Worm (Caenorhabditis elegans) whole organism, L4/young adult: ENCODE data around the gene C29H12.6.

Source experiments
- W03F9.2 ChIP-seq: fragments of 150-350 bp; optimal IDR thresholded peaks from 2 replicates; lab custom pipeline; 2014; ENCODE audit warnings: missing biosample characterization, missing genetic modification characterization
- dao-5 ChIP-seq: sonication (generic microtip); optimal IDR thresholded peaks from 2 replicates; lab custom pipeline; 2016; ENCODE audit warnings: missing genotype, missing genetic modification characterization, moderate library complexity, missing compliant biosample characterization
- him-1 ChIP-seq: sonication (generic microtip); optimal IDR thresholded peaks from 2 replicates; lab custom pipeline; 2016; ENCODE audit warnings: missing genotype, missing genetic modification reagents, missing genetic modification characterization, missing compliant biosample characterization

Gene C29H12.6

DNA sequence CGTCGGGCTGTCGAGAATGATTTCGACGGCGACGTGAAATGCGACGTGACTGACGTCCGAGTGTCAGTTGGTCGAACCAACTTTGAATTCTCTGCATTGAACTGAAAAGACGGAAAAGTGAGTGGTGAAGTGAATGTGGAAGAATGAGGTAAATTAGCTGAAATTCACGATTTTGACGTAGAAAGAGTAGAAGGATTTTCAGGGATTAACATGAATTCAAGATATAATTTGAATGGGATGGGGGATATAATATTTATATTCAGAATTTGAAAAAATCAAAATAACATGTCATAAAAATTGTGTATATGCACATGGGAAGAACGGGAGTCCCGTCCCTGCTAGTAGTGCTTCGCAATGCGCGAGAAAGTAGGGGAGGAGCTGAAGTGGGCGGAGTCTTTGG lies at the start of gene C29H12.6:
Gene C29H12.6 (minus strand): TSS at position 101 of the 400 bp plus-strand sequence.
- TF ChIP-seq W03F9.2 (tag; lab: Kevin White, UChicago): no peak
- TF ChIP-seq dao-5: no peak
- no peak for TF ChIP-seq him-1 (tag; lab: Kevin White, UChicago)

DNA sequence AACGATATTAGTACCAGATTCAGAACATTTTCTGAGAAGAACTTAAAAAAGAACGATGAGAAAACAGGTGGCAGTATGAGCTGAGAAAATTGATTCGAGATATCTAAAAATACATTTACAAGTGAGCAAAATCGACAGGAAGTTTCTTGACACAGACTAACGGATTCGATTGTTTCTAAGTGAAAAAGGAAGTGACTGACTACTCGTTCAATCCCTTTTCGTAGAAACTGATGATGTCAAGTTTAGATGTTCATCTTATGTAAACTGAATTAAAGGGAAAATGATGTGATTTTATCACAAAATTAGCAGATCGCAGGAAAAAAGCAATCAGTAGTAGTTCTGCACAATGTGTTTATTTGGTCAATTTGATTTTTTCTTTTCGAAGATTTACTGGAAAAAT lies 47.1 kb upstream of the C29H12.6 start:
- TF ChIP-seq W03F9.2 (tag; lab: Kevin White, UChicago) (no peak), him-1 (tag; lab: Kevin White, UChicago) (no peak), dao-5 (no peak)

DNA sequence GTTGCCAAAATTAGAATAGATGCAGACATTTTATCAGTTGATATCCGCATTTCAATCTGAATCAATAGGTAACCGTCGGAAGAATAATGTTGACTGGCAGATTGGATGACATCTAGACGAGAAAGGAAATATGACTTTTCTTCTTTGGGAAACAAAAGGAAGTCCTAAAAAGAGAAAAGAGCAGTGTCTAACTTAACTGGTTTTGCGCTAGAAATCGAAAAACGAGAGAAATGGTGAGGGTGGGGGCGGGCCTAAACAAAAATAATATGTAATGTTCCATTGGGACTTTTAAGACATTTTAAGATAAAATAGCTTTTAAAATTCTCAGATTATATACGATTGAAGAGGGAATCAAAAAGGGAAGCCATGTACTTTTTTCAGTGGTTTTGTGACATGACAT lies 42.9 kb upstream of the C29H12.6 start, which contains the start of gene exp-1:
Gene exp-1 (minus strand): TSS at position 101 of the 400 bp plus-strand sequence.
- TF ChIP-seq dao-5: no peak
- TF ChIP-seq W03F9.2 (tag; lab: Kevin White, UChicago): no peak
- TF ChIP-seq him-1 (tag; lab: Kevin White, UChicago): no peak

DNA sequence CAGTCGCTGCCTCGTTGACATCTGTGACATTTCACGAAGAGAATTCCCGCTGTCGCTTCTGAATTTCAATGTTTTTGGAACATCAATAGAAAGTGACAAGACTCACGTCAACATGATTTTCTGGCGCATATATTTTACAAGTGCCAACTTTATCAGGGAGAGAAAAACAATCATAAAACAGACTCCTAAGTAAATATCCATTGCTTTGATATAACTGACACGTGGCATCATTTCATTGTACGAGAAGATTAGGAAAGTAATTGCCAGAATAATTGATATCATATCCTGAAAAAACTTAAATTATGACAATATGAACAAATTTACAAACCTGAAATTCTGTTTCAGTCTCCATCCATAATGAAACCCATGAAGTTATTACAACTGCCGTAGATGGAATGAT lies 40.0 kb upstream of the C29H12.6 start:
- no peak for TF ChIP-seq dao-5

DNA sequence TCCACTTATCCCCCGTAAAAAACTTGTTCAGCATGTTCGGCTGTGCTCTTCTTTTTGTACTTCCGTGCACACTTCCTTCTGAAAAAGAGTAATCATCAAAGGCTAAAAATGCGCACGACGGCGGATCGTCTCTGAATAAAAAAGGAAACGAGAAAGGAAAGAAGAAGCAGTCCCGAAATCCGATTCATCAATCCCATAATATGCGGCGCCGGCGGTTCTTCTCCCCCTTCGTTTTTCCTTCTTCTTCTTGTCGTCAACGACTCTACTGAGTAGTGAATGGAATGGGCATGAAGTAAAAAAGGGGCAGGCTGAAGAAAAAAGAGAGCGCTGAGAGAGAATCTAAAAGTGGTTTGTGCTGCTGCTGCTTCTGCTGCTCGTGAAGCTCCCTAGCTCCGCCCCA lies 31.4 kb upstream of the C29H12.6 start:
- TF ChIP-seq dao-5: no peak
- no peak for TF ChIP-seq W03F9.2 (tag; lab: Kevin White, UChicago)
- no peak for TF ChIP-seq him-1 (tag; lab: Kevin White, UChicago)

DNA sequence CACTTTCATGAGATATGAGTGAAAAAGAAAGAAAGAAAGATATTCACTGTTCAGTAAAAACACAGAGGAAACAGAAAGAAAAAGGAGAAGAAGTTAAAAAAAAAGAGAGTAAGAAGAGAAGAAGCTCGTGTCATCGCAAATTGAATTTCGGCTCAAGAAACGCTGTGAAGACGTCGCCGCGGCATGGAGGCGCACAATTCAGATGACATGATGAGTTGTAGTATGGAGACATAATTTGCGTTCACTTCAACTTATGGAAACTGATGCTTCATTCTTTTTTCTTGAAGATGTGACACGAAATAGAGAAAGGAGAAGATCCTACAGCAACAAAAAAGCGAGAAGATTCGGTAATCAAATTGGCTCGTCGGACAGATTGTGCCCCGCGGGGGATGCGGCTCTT lies 30.3 kb upstream of the C29H12.6 start:
- TF ChIP-seq W03F9.2 (tag; lab: Kevin White, UChicago) (no peak), him-1 (tag; lab: Kevin White, UChicago) (no peak), dao-5 (no peak)

DNA sequence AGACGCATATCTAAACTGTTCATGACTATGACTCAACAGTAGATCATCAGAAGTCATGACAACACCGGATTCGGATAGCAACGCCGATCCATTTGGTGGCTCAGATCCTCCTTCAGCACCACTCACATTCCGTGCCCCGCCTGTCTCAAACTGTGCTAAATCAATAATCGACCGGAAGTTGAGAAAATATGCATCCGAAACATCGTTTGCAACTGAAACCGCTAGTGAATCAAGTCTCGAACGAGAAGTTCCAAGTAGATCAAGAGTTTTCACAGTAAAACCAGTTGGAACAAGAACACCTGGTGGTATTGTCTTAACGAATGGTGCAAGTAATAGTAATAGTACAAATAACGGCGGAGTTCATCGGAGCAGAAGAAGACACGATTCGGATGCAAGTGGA lies 29.1 kb upstream of the C29H12.6 start:
- TF ChIP-seq dao-5 (no peak), him-1 (tag; lab: Kevin White, UChicago) (no peak), W03F9.2 (tag; lab: Kevin White, UChicago) (no peak)

DNA sequence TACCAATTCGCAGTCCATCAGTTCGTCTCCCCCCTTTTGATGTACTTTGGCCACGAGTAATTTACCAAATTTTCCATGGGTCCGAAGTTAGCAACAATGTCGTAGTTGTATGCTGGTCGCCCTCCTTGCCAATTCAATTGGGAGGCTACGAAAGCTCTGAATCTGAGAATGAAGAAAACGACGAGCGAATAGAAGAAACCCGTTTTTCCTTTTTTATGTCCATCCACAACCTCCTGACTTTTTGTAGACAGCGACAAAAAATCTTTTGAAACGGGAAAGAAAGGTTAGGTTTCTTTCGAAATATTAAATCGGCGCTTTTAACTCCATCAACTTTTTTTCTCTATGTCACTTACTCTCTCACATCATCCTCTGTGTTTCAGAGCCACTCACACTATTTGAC lies 24.5 kb upstream of the C29H12.6 start:
- no peak for TF ChIP-seq W03F9.2 (tag; lab: Kevin White, UChicago)
- TF ChIP-seq dao-5: no peak
- no peak for TF ChIP-seq him-1 (tag; lab: Kevin White, UChicago)

DNA sequence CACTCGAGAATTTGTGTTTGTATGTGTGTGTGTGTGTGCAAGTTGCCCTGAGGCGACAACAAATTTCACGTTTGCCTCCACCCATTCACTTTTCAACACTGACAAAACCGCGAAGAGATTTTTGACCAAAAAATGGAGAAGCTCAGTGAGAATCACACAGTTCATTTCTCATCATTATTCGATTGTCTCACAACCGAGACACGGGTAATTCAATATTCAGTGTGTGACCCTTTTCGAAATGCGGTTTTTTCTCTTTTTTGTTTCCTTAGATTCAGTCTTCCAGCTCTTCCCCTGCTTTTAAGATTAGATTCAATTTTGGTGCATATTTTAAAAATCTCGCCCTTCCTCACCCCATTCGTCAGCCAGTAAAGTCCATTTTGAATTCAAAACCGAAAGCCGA lies 21.4 kb upstream of the C29H12.6 start:
- TF ChIP-seq W03F9.2 (tag; lab: Kevin White, UChicago) (no peak), him-1 (tag; lab: Kevin White, UChicago) (no peak), dao-5 (no peak)

DNA sequence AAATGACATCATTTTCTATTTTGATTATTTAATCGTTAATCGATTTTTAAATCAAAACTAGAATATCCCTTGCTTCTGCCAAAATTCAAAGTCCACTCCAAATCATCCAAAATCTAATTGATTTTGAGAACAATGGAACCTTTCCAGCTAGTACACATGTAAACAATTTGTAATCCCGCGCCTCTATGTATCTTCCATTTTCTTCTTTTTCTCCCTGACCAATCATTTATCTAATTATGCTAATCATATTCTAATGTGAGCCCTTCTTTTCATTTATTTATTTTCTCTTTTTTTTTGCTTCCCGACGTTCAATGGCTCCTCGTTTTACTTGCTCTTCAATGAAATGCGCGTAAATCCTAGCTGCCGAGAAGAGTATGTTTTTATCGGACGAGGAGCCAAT lies 20.1 kb upstream of the C29H12.6 start:
- no peak for TF ChIP-seq W03F9.2 (tag; lab: Kevin White, UChicago)
- TF ChIP-seq dao-5: no peak
- TF ChIP-seq him-1 (tag; lab: Kevin White, UChicago): no peak

DNA sequence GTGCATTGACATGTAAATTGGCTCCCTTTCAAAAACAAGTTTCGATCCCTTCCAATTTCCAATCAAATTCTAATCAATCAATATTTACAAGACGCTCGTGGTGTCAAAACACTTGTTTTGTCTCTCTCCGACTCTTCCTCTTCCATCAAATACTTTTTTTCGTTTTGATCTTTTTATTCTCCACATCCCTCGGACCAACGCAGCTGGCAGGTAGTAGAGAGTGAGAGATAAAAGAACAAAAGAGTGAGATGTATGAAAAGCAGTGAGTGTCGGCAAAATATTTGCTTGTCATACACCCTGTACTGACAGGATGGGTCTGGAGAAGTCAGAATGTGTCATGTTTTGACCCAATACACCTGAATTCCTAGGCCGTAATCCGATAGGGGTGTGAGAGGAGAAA lies 18.6 kb upstream of the C29H12.6 start:
- TF ChIP-seq him-1 (tag; lab: Kevin White, UChicago) (no peak), dao-5 (no peak), W03F9.2 (tag; lab: Kevin White, UChicago) (no peak)

DNA sequence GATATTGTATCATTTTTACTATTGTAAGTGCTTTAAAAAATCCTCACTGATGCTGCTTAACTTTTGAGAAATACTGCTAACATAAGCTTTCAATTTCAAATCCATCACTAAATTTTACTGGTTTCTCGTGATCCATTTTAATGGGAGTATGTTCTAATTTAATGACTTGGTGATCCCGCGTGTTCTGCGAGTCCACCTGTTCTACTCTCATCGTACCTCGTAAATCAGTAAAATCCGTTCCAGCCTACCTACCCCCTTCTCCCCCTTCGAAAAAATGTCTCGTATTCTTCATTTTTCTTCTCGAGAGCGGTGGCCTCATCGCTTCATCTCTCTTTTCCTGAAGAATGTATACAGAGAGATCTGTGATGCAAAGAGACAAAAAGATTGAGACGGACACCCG lies 17.5 kb upstream of the C29H12.6 start:
- TF ChIP-seq dao-5 (no peak), W03F9.2 (tag; lab: Kevin White, UChicago) (no peak), him-1 (tag; lab: Kevin White, UChicago) (no peak)

DNA sequence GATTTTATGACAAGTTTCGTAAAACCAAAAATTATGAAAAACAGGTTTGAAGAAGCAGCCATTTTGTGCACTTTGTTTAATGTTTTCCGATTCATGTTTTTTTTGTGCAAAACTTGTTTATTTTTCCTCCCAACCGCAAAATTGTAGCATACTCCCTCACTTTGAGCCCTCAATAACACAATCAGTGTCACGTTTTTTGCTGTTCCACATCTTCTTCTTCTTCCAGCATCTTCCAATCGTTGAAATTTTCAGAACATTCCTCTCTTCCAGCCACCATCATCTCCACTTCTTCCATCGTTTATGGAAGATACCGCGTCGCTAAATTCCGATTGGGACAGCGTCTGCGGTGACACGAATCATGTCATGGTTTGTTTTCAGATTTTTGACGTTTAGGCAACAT lies 14.5 kb upstream of the C29H12.6 start, which contains the start of gene abts-3:
Gene abts-3 (plus strand): TSS at position 301 of the 400 bp plus-strand sequence.
- no peak for TF ChIP-seq him-1 (tag; lab: Kevin White, UChicago)
- TF ChIP-seq W03F9.2 (tag; lab: Kevin White, UChicago): no peak
- TF ChIP-seq dao-5: no peak

DNA sequence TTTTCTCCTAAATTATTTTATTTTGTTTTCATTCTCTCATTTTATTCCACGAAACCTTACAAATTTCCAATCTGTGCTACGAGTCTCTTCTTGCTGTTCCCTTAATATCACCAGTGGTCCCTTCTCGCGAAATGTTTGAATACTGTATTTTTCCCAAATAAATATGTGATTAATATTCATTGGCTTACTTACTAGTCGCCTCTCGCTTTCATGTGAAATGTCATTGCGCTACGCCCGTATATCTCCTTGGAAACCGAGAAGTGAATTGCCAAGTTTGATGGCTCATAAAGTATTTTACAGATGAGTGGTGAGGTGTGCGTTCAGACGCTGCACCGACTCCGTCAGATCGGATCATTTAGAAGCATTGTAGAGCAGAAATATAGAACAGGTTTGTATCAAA lies 7.2 kb upstream of the C29H12.6 start, which contains the start of gene rars-2:
Gene rars-2 (plus strand): TSS at position 301 of the 400 bp plus-strand sequence.
- TF ChIP-seq W03F9.2 (tag; lab: Kevin White, UChicago) (no peak), dao-5 (no peak), him-1 (tag; lab: Kevin White, UChicago) (no peak)

DNA sequence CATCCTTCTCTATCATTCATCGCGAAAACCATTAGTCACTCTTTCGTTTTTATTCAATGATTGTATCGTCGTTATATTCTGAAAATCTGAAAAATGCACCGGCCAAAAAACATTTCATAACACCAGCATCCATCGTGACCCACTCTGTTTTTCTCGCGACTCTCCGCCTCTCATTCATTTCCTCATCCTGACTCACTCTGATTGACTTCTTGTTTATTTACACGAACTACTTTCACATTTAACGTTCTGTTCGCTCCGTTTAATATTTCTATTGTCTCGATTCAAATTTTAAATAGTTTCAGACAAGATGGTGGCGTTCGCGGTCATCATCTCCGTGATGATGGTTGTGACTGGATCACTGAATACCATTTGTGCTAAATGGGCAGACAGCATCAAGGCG lies 5.5 kb upstream of the C29H12.6 start, which contains the start of gene C29H12.2:
Gene C29H12.2 (plus strand): TSS at position 297 of the 400 bp plus-strand sequence.
- TF ChIP-seq dao-5 (no peak), him-1 (tag; lab: Kevin White, UChicago) (no peak), W03F9.2 (tag; lab: Kevin White, UChicago) (no peak)
